Worm (Caenorhabditis elegans) whole organism, early embryonic: ENCODE data around the gene C14B9.10.

Source experiments
- aly-1 ChIP-seq: sonication (generic microtip); optimal IDR thresholded peaks from 2 replicates; lab custom pipeline; 2016; ENCODE audit warnings: missing genetic modification characterization, missing compliant biosample characterization
- ama-1 ChIP-seq: fragments of 150-350 bp; optimal IDR thresholded peaks from 2 replicates; lab custom pipeline; 2014
- ceh-13 ChIP-seq: fragments of 200-800 bp; sonication (Bioruptor generic); optimal IDR thresholded peaks from 2 replicates; lab custom pipeline; 2018; ENCODE audit warnings: mild to moderate bottlenecking, missing genetic modification characterization, missing compliant biosample characterization
- flt-1 ChIP-seq: fragments of 200-800 bp; sonication (Bioruptor generic); IDR thresholded peaks from 2 replicates; pipeline ENCODE4 v1.3.6; 2022; ENCODE audit warnings: missing genetic modification characterization, missing compliant biosample characterization
- hmbx-1 ChIP-seq: sonication (generic microtip); optimal IDR thresholded peaks from 2 replicates; lab custom pipeline; 2016; ENCODE audit warnings: mild to moderate bottlenecking, missing genetic modification characterization, missing compliant biosample characterization
- hmg-4 ChIP-seq: fragments of 200-800 bp; sonication (Bioruptor generic); optimal IDR thresholded peaks from 2 replicates; lab custom pipeline; 2018; ENCODE audit warnings: mild to moderate bottlenecking, missing genetic modification characterization, missing compliant biosample characterization
- hnd-1 ChIP-seq: sonication (generic microtip); optimal IDR thresholded peaks from 2 replicates; lab custom pipeline; 2016; ENCODE audit warnings: missing genetic modification characterization, missing compliant biosample characterization
- pes-1 ChIP-seq: fragments of 200-800 bp; sonication (Bioruptor generic); IDR thresholded peaks from 2 replicates; pipeline ENCODE4 v1.3.6; 2022; ENCODE audit warnings: missing genetic modification reagents, missing genetic modification characterization, missing compliant biosample characterization

DNA sequence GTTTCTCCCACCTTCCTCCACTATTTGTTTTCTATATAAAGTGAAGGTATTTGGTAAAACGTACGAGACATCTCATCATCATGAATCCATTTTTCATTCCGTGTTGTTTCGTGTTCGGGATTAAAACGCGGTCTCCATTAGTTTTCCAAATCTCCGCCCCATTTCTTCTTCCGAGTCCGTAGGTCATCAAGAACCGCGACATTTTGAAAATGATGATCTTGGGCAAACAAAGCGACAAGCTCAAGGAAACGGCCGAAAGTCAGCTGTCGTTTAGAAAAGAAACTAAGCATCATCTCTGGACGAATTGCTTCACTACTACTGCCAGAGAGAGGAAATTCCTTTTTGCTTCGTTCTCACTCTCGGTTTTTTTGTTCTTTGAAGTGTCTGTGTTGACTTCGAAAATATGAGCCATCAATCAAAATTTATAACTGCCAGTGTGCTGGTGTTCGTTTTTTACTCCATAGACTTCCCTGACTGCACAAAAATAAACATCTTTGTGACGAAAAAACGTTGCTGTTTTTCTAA is 42.0 kb downstream of the C14B9.10 start:
- TF ChIP-seq ama-1: no peak
- no peak for TF ChIP-seq hmbx-1 (tag; lab: Kevin White, UChicago)
- no peak for TF ChIP-seq aly-1 (tag; lab: Kevin White, UChicago)
- no peak for TF ChIP-seq hmg-4 (GFP tag; lab: Kevin White, UChicago)
- TF ChIP-seq pes-1 (GFP tag; lab: Robert Waterston, UW): no peak
- no peak for TF ChIP-seq ceh-13 (GFP tag; lab: Kevin White, UChicago)
- no peak for TF ChIP-seq hnd-1 (tag; lab: Kevin White, UChicago)
- TF ChIP-seq flt-1: no peak
